Worm (Caenorhabditis elegans) whole organism, late embryonic: ENCODE measurements around the gene spsb-1.

Experiments
- C08G9.2 ChIP-seq: sonication (generic microtip); optimal IDR thresholded peaks from 2 replicates; lab custom pipeline; 2016; ENCODE audit warnings: mild to moderate bottlenecking, missing genetic modification characterization, moderate library complexity, missing compliant biosample characterization
- C38D4.7 ChIP-seq: fragments of 200-800 bp; sonication (Bioruptor generic); optimal IDR thresholded peaks from 2 replicates; lab custom pipeline; 2018; ENCODE audit warnings: mild to moderate bottlenecking, missing genetic modification characterization, moderate library complexity, missing compliant biosample characterization
- K02D7.2 ChIP-seq: sonication (generic microtip); optimal IDR thresholded peaks from 2 replicates; lab custom pipeline; 2017; ENCODE audit warnings: mild to moderate bottlenecking, missing genetic modification characterization, missing compliant biosample characterization
- T23F11.4 ChIP-seq: fragments of 200-800 bp; sonication (Bioruptor generic); optimal IDR thresholded peaks from 2 replicates; lab custom pipeline; 2018; ENCODE audit warnings: mild to moderate bottlenecking, missing genetic modification characterization, missing compliant biosample characterization
- ama-1 ChIP-seq: fragments of 150-350 bp; optimal IDR thresholded peaks from 2 replicates; lab custom pipeline; 2014
- ceh-14 ChIP-seq: sonication (generic microtip); optimal IDR thresholded peaks from 2 replicates; lab custom pipeline; 2016; ENCODE audit warnings: missing genotype, missing genetic modification characterization, missing compliant biosample characterization
- ceh-19 ChIP-seq: fragments of 200-800 bp; sonication (Bioruptor generic); optimal IDR thresholded peaks from 2 replicates; lab custom pipeline; 2018; ENCODE audit warnings: mild to moderate bottlenecking, missing genetic modification characterization, missing compliant biosample characterization
- ceh-2 ChIP-seq: sonication (generic microtip); optimal IDR thresholded peaks from 2 replicates; lab custom pipeline; 2016; ENCODE audit warnings: missing genotype, missing genetic modification characterization, missing compliant biosample characterization
- ceh-22 ChIP-seq: sonication (generic microtip); optimal IDR thresholded peaks from 2 replicates; lab custom pipeline; 2017; ENCODE audit warnings: missing biosample characterization, missing genetic modification characterization
- ceh-24 ChIP-seq: sonication (generic microtip); optimal IDR thresholded peaks from 2 replicates; lab custom pipeline; 2016; ENCODE audit warnings: mild to moderate bottlenecking, missing genetic modification characterization, missing compliant biosample characterization
- ceh-34 ChIP-seq: sonication (generic microtip); optimal IDR thresholded peaks from 2 replicates; lab custom pipeline; 2016; ENCODE audit warnings: mild to moderate bottlenecking, missing genetic modification characterization, missing compliant biosample characterization
- ceh-45 ChIP-seq: fragments of 200-800 bp; sonication (Bioruptor generic); IDR thresholded peaks from 2 replicates; pipeline ENCODE4 v1.3.6; 2022; ENCODE audit warnings: missing genetic modification reagents, missing genetic modification characterization, missing compliant biosample characterization
- ceh-48 ChIP-seq: sonication (generic microtip); optimal IDR thresholded peaks from 2 replicates; lab custom pipeline; 2016; ENCODE audit warnings: missing genetic modification characterization, inconsistent platforms, missing compliant biosample characterization
- ceh-6 ChIP-seq: fragments of 200-800 bp; sonication (Bioruptor generic); optimal IDR thresholded peaks from 2 replicates; lab custom pipeline; 2018; ENCODE audit warnings: mild to moderate bottlenecking, missing genetic modification characterization, missing compliant biosample characterization
- ceh-9 ChIP-seq: sonication (generic microtip); optimal IDR thresholded peaks from 2 replicates; lab custom pipeline; 2016; ENCODE audit warnings: mild to moderate bottlenecking, missing genetic modification characterization, inconsistent platforms, missing compliant biosample characterization
- che-1 ChIP-seq: sonication (generic microtip); optimal IDR thresholded peaks from 2 replicates; lab custom pipeline; 2016; ENCODE audit warnings: mild to moderate bottlenecking, missing genetic modification characterization, missing compliant biosample characterization
- eyg-1 ChIP-seq: sonication (generic microtip); optimal IDR thresholded peaks from 2 replicates; lab custom pipeline; 2016; ENCODE audit warnings: missing genotype, missing genetic modification characterization, missing compliant biosample characterization
- fkh-10 ChIP-seq: fragments of 150-350 bp; optimal IDR thresholded peaks from 2 replicates; lab custom pipeline; 2014; ENCODE audit warnings: missing biosample characterization, missing genetic modification reagents, missing genetic modification characterization
- hlh-13 ChIP-seq: fragments of 200-800 bp; sonication (Bioruptor generic); optimal IDR thresholded peaks from 2 replicates; lab custom pipeline; 2018; ENCODE audit warnings: mild to moderate bottlenecking, missing genetic modification characterization, missing compliant biosample characterization
- hlh-15 ChIP-seq: sonication (generic microtip); optimal IDR thresholded peaks from 2 replicates; lab custom pipeline; 2016; ENCODE audit warnings: missing genetic modification characterization, missing compliant biosample characterization
- hlh-6 ChIP-seq: sonication (generic microtip); optimal IDR thresholded peaks from 2 replicates; lab custom pipeline; 2016; ENCODE audit warnings: missing genotype, missing genetic modification characterization, missing compliant biosample characterization
- lim-6 ChIP-seq: sonication (generic microtip); optimal IDR thresholded peaks from 2 replicates; lab custom pipeline; 2016; ENCODE audit warnings: missing genetic modification characterization, missing compliant biosample characterization
- lin-11 ChIP-seq: fragments of 200-800 bp; sonication (Bioruptor generic); optimal IDR thresholded peaks from 2 replicates; lab custom pipeline; 2018; ENCODE audit warnings: mild to moderate bottlenecking, missing genetic modification characterization, missing compliant biosample characterization
- nhr-11 ChIP-seq: fragments of 150-350 bp; optimal IDR thresholded peaks from 2 replicates; lab custom pipeline; 2014; ENCODE audit warnings: missing biosample characterization, missing genetic modification characterization
- nhr-232 ChIP-seq: sonication (generic microtip); optimal IDR thresholded peaks from 2 replicates; lab custom pipeline; 2016; ENCODE audit warnings: missing genetic modification characterization, missing compliant biosample characterization
- odd-2 ChIP-seq: sonication (generic microtip); optimal IDR thresholded peaks from 2 replicates; lab custom pipeline; 2017; ENCODE audit warnings: antibody characterized with exemption, mild to moderate bottlenecking, missing genetic modification characterization, missing compliant biosample characterization
- pax-1 ChIP-seq: fragments of 150-350 bp; optimal IDR thresholded peaks from 2 replicates; lab custom pipeline; 2014; ENCODE audit warnings: missing biosample characterization, missing genetic modification characterization
- pha-2 ChIP-seq: sonication (generic microtip); optimal IDR thresholded peaks from 2 replicates; lab custom pipeline; 2017; ENCODE audit warnings: mild to moderate bottlenecking, missing genetic modification characterization, missing compliant biosample characterization
- pha-4 ChIP-seq: fragments of 150-350 bp; optimal IDR thresholded peaks from 2 replicates; lab custom pipeline; 2018; ENCODE audit warnings: missing biosample characterization, missing genetic modification reagents, missing genetic modification characterization
- sox-2 ChIP-seq: fragments of 200-800 bp; sonication (Bioruptor generic); IDR thresholded peaks from 2 replicates; pipeline ENCODE4 v1.3.6; 2022; ENCODE audit warnings: missing genetic modification reagents, missing genetic modification characterization, missing compliant biosample characterization
- sox-4 ChIP-seq: sonication (generic microtip); optimal IDR thresholded peaks from 2 replicates; lab custom pipeline; 2017; ENCODE audit warnings: mild to moderate bottlenecking, missing genetic modification characterization, inconsistent platforms, missing compliant biosample characterization
- syd-9 ChIP-seq: sonication (generic microtip); optimal IDR thresholded peaks from 2 replicates; lab custom pipeline; 2016; ENCODE audit warnings: mild to moderate bottlenecking, missing genetic modification characterization, moderate library complexity, missing compliant biosample characterization
- ttx-3 ChIP-seq: sonication (generic microtip); optimal IDR thresholded peaks from 2 replicates; lab custom pipeline; 2016; ENCODE audit warnings: missing genetic modification reagents, missing genetic modification characterization, missing compliant biosample characterization
- unc-42 ChIP-seq: sonication (generic microtip); optimal IDR thresholded peaks from 2 replicates; lab custom pipeline; 2016; ENCODE audit warnings: missing genotype, missing genetic modification characterization, missing compliant biosample characterization
- zip-5 ChIP-seq: sonication (generic microtip); optimal IDR thresholded peaks from 2 replicates; lab custom pipeline; 2016; ENCODE audit warnings: missing genetic modification characterization, missing compliant biosample characterization
- ztf-16 ChIP-seq: sonication (generic microtip); optimal IDR thresholded peaks from 2 replicates; lab custom pipeline; 2017; ENCODE audit warnings: missing genetic modification characterization, missing compliant biosample characterization

The spsb-1 gene

DNA sequence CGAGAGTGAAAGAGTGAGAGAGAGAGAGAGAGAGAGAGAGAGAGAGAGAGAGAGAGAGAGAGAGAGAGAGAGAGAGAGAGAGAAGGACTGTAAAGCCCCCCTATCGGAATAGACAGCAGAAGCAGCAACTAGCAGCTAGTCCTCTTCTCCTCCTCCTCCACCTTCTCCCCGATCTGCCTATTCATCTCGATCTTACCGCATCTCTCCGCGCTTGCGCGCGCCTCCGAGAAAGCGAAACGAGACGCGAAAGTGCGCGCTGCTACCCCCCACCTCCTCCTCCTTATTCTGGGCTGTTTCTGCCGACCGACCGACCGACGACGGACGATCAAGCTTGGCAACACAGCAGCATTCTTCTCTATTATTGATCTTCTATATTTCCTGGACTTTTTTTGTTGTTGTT, 21.4 kb downstream of the spsb-1 start (continued):
- TF ChIP-seq unc-42 (tag; lab: Kevin White, UChicago) (no peak), che-1 (no peak), ztf-16 (no peak), K02D7.2 (tag; lab: Kevin White, UChicago) (no peak), sox-4 (no peak), nhr-232 (tag; lab: Kevin White, UChicago) (no peak), ceh-14 (tag; lab: Kevin White, UChicago) (no peak), syd-9 (no peak), ceh-22 (no peak), C38D4.7 (GFP tag; lab: Kevin White, UChicago) (peak; percentile 22), lim-6 (tag; lab: Kevin White, UChicago) (no peak), ceh-34 (tag; lab: Kevin White, UChicago) (peak; percentile 15), ama-1 (no peak), ceh-48 (tag; lab: Kevin White, UChicago) (no peak), sox-2 (no peak), pax-1 (tag; lab: Kevin White, UChicago) (no peak)

DNA sequence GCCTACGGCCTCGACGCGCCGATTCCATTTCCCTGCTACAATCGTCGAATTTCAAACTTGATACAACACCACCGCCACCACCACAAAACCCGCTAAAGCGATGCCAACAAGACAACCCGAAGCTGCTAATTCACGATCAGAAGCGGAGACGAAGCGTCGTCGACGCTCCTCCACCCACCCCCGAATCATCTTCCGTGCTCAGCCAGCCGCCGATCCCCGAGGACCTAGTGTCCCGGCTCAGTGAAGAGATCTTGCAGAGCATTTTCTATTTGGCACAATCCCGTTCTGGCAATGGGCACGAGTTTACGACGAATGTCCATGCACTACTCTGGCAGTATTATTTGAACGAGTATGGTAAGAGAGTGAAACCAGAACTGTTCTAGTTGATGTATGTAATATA, 22.1 kb downstream of the spsb-1 start:
- TF ChIP-seq ceh-2 (tag; lab: Kevin White, UChicago) (no peak), hlh-6 (tag; lab: Kevin White, UChicago) (no peak), ceh-6 (GFP tag; lab: Kevin White, UChicago) (no peak), nhr-11 (no peak), pha-4 (no peak), unc-42 (tag; lab: Kevin White, UChicago) (no peak)
- TF ChIP-seq, all 69 proteins: peak for 0

ce11 chrII:15219033-15219432, 22.5 kb downstream of the spsb-1 start:
- TF ChIP-seq hlh-15 (tag; lab: Kevin White, UChicago), result no peak

DNA sequence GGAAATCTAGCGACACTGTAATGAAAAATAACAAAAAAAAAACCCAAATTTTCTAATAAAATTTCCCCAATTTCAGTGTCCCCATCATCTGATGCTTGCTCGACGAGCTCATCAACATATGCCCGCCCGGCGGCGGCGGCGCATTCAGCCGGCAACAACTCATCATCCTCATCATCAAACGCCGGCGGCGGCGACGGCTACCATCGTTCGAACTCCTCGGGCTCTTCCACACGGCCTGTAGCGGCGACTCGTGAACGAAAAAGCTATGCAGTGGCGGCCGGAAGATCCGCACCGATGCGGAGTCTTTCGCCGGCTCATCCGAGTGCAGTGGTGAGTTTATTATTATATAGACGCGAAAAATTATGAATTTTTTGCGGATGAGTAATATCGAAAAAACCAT, 23.6 kb downstream of the spsb-1 start:
- TF ChIP-seq C38D4.7 (GFP tag; lab: Kevin White, UChicago), result no peak
- no peak for TF ChIP-seq hlh-13 (GFP tag; lab: Kevin White, UChicago)
- TF ChIP-seq ceh-14 (tag; lab: Kevin White, UChicago), result no peak
- no peak for TF ChIP-seq ttx-3 (tag; lab: Kevin White, UChicago)
- no peak for TF ChIP-seq che-1
- TF ChIP-seq ceh-48 (tag; lab: Kevin White, UChicago), result no peak
- no peak for TF ChIP-seq odd-2 (tag; lab: Kevin White, UChicago)

- TF ChIP-seq T23F11.4 (GFP tag; lab: Kevin White, UChicago) (no peak), hlh-6 (tag; lab: Kevin White, UChicago) (peak; percentile 1)
Observed at ce11 chrII:15226186-15226585, 29.7 kb downstream of the spsb-1 start.

DNA sequence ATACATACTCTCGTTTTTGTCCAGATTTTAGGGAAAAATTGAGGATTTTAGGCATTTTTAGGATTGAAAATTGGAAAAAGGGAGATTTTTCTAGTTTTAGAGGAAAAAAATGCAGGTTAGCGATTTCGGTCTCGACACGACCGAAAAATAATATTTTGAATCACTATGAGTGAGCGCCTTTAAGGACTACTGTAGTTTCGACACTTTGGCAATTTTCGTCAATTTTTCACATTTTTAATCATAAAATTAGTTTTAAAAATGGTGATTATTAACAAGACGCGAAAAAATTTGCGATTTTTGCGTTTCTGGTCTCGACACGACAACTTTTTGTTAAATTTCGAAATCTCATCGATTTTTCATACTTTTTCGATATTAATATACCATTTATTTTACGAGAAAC, 30.3 kb downstream of the spsb-1 start:
- no peak for TF ChIP-seq fkh-10 (GFP tag; lab: Kevin White, UChicago)
- TF ChIP-seq hlh-15 (tag; lab: Kevin White, UChicago), result no peak
- no peak for TF ChIP-seq ceh-19 (GFP tag; lab: Kevin White, UChicago)
- TF ChIP-seq ceh-34 (tag; lab: Kevin White, UChicago), result no peak
- no peak for TF ChIP-seq ceh-45 (GFP tag; lab: Robert Waterston, UW)
- no peak for TF ChIP-seq C08G9.2 (tag; lab: Kevin White, UChicago)
- TF ChIP-seq ceh-9 (tag; lab: Kevin White, UChicago), result no peak

ce11 chrII:15228005-15228404, 31.5 kb downstream of the spsb-1 start:
- TF ChIP-seq lin-11 (tag; lab: Kevin White, UChicago) (no peak), zip-5 (tag; lab: Kevin White, UChicago) (no peak), ceh-9 (tag; lab: Kevin White, UChicago) (no peak), pha-2 (tag; lab: Kevin White, UChicago) (no peak), eyg-1 (tag; lab: Kevin White, UChicago) (no peak), ceh-24 (tag; lab: Kevin White, UChicago) (no peak)
